Worm (Caenorhabditis elegans): ENCODE data around the gene str-111.

- no peak for TF ChIP-seq unc-62 (GFP tag; optimal IDR thresholded peaks at IDR 0.05)
- no peak for TF ChIP-seq lin-13 (tag; optimal IDR thresholded peaks at IDR 0.05)
- TF ChIP-seq elt-3 (tag; optimal IDR thresholded peaks at IDR 0.05), result no peak
- no peak for TF ChIP-seq snpc-4 (tag; optimal IDR thresholded peaks at IDR 0.05)
- no peak for TF ChIP-seq blmp-1 (tag; optimal IDR thresholded peaks at IDR 0.05)
- no peak for TF ChIP-seq lsy-2 (tag; optimal IDR thresholded peaks at IDR 0.05)
- TF ChIP-seq zip-8 (tag; optimal IDR thresholded peaks at IDR 0.05), result no peak
- no peak for TF ChIP-seq M03D4.4 (tag; optimal IDR thresholded peaks at IDR 0.05)
- no peak for TF ChIP-seq ceh-83 (GFP tag; optimal IDR thresholded peaks at IDR 0.05)
- TF ChIP-seq ham-2 (GFP tag; optimal IDR thresholded peaks at IDR 0.05), result no peak
- no peak for TF ChIP-seq nhr-12 (tag; optimal IDR thresholded peaks at IDR 0.05)
Measured at ce11 chrV:16204888-16205287, 36.0 kb upstream of the str-111 start, which contains the start of gene irld-26.

Measured in whole organism, mixed stage, embryonic.